Fruit fly (Drosophila melanogaster) whole organism, embryonic: ENCODE measurements around the gene Nle.

Experiments used
- ATbp ChIP-seq: fragments of 200-800 bp; sonication (Bioruptor generic); optimal IDR thresholded peaks from 2 replicates; lab custom pipeline; 2017; ENCODE audit warnings: missing biosample characterization, mild to moderate bottlenecking, missing genetic modification characterization, missing genetic modification reagents
- Asciz ChIP-seq: fragments of 200-800 bp; sonication (Bioruptor generic); optimal IDR thresholded peaks from 2 replicates; lab custom pipeline; 2017; ENCODE audit warnings: missing biosample characterization, mild to moderate bottlenecking, missing genetic modification characterization, missing genetic modification reagents
- CG11560 ChIP-seq: fragments of 200-800 bp; sonication (Bioruptor generic); IDR thresholded peaks from 3 replicates; pipeline ENCODE4 v1.3.6; 2022; ENCODE audit warnings: missing biosample characterization, missing genetic modification characterization
- CG12769 ChIP-seq: fragments of 200-800 bp; sonication (Bioruptor generic); optimal IDR thresholded peaks from 2 replicates; lab custom pipeline; 2019; ENCODE audit warnings: missing biosample characterization, mild to moderate bottlenecking, missing genetic modification characterization, moderate library complexity
- CG17328 ChIP-seq: fragments of 200-800 bp; sonication (Bioruptor generic); IDR thresholded peaks from 2 replicates; pipeline ENCODE4 v1.3.6; 2022; ENCODE audit warnings: missing biosample characterization, missing genetic modification characterization
- CG2116 ChIP-seq: fragments of 200-800 bp; sonication (Bioruptor generic); optimal IDR thresholded peaks from 3 replicates; lab custom pipeline; 2018; ENCODE audit warnings: missing biosample characterization, mild to moderate bottlenecking, missing genetic modification characterization
- CG3163 ChIP-seq: fragments of 200-800 bp; sonication (Bioruptor generic); optimal IDR thresholded peaks from 3 replicates; lab custom pipeline; 2016; ENCODE audit warnings: missing biosample characterization, missing genetic modification characterization
- CG33557 ChIP-seq: fragments of 200-800 bp; sonication (Bioruptor generic); optimal IDR thresholded peaks from 2 replicates; lab custom pipeline; 2019; ENCODE audit warnings: missing biosample characterization, mild to moderate bottlenecking, missing genetic modification characterization, moderate library complexity
- CG3847 ChIP-seq: fragments of 200-800 bp; sonication (Bioruptor generic); IDR thresholded peaks from 2 replicates; pipeline ENCODE4 v1.3.6; 2022; ENCODE audit warnings: missing biosample characterization, missing genetic modification characterization
- CG43689 ChIP-seq: fragments of 200-800 bp; sonication (Bioruptor generic); IDR thresholded peaks from 2 replicates; pipeline ENCODE4 v1.3.6; 2022; ENCODE audit warnings: missing biosample characterization, missing genetic modification characterization
- CG4404 ChIP-seq: fragments of 200-800 bp; sonication (Bioruptor generic); IDR thresholded peaks from 2 replicates; pipeline ENCODE4 v1.3.6; 2022; ENCODE audit warnings: missing biosample characterization, missing genetic modification characterization
- CG4424 ChIP-seq: fragments of 200-800 bp; sonication (Bioruptor generic); optimal IDR thresholded peaks from 3 replicates; lab custom pipeline; 2016; ENCODE audit warnings: missing biosample characterization, missing genetic modification characterization
- CG8765 ChIP-seq: fragments of 200-800 bp; sonication (Bioruptor generic); IDR thresholded peaks from 2 replicates; pipeline ENCODE4 v1.3.6; 2022; ENCODE audit warnings: missing biosample characterization, missing genetic modification characterization
- CG9609 ChIP-seq: fragments of 200-800 bp; sonication (Bioruptor generic); optimal IDR thresholded peaks from 3 replicates; lab custom pipeline; 2016; ENCODE audit warnings: missing biosample characterization, missing genetic modification characterization
- CG9876 ChIP-seq: fragments of 200-800 bp; sonication (Bioruptor generic); optimal IDR thresholded peaks from 2 replicates; lab custom pipeline; 2016; ENCODE audit warnings: missing biosample characterization, missing genetic modification characterization
- Dad ChIP-seq: fragments of 200-800 bp; sonication (Bioruptor generic); optimal IDR thresholded peaks from 3 replicates; lab custom pipeline; 2016; ENCODE audit warnings: missing biosample characterization, missing genetic modification characterization
- H15 ChIP-seq: fragments of 200-800 bp; sonication (Bioruptor generic); IDR thresholded peaks from 3 replicates; pipeline ENCODE4 v1.3.6; 2022; ENCODE audit warnings: missing biosample characterization, missing genetic modification characterization
- Hand ChIP-seq: fragments of 200-800 bp; sonication (Bioruptor generic); optimal IDR thresholded peaks from 2 replicates; lab custom pipeline; 2017; ENCODE audit warnings: mild to moderate bottlenecking, missing biosample characterization, missing genetic modification reagents, missing genetic modification characterization
- Hr51 ChIP-seq, 2 experiments: fragments of 200-800 bp; sonication (Bioruptor generic); optimal IDR thresholded peaks; 2 replicates in 1 of 2; 3 replicates in 1 of 2; lab custom pipeline; 2016 to 2018; ENCODE audit warnings: missing biosample characterization in 2 of 2, missing genetic modification characterization in 2 of 2, mild to moderate bottlenecking in 1 of 2, moderate library complexity in 1 of 2
- Mad ChIP-seq: fragments of 200-800 bp; sonication (Bioruptor generic); optimal IDR thresholded peaks from 2 replicates; lab custom pipeline; 2016; ENCODE audit warnings: missing biosample characterization, missing genetic modification characterization
- Med ChIP-seq: fragments of 200-800 bp; sonication (Bioruptor generic); peaks from one replicate; lab custom pipeline; 2016; ENCODE audit warnings: missing biosample characterization, missing genetic modification characterization, mild to moderate bottlenecking, inconsistent platforms, moderate library complexity
- Poxn ChIP-seq: fragments of 200-800 bp; sonication (Bioruptor generic); IDR thresholded peaks from 2 replicates; pipeline ENCODE4 v1.3.6; 2022; ENCODE audit warnings: missing biosample characterization, missing genetic modification characterization
- Six4 ChIP-seq: fragments of 200-800 bp; sonication (Bioruptor generic); optimal IDR thresholded peaks from 2 replicates; lab custom pipeline; 2016; ENCODE audit warnings: missing biosample characterization, missing genetic modification characterization
- al ChIP-seq: fragments of 200-800 bp; sonication (Bioruptor generic); IDR thresholded peaks from 2 replicates; pipeline ENCODE4 v1.3.6; 2022; ENCODE audit warnings: missing biosample characterization, missing genetic modification characterization
- ase ChIP-seq: fragments of 200-800 bp; sonication (Bioruptor generic); IDR thresholded peaks from 3 replicates; pipeline ENCODE4 v1.3.6; 2022; ENCODE audit warnings: missing biosample characterization, missing genetic modification characterization
- bcd ChIP-seq: fragments of 200-800 bp; sonication (Bioruptor generic); optimal IDR thresholded peaks from 2 replicates; lab custom pipeline; 2017; ENCODE audit warnings: missing biosample characterization, mild to moderate bottlenecking, missing genetic modification characterization
- bigmax ChIP-seq: fragments of 200-800 bp; sonication (Bioruptor generic); optimal IDR thresholded peaks from 2 replicates; lab custom pipeline; 2018; ENCODE audit warnings: missing biosample characterization, mild to moderate bottlenecking, missing genetic modification characterization
- cato ChIP-seq: fragments of 200-800 bp; sonication (Bioruptor generic); optimal IDR thresholded peaks from 2 replicates; lab custom pipeline; 2016; ENCODE audit warnings: missing biosample characterization, missing genetic modification characterization, borderline replicate concordance
- croc ChIP-seq: fragments of 200-800 bp; sonication (Bioruptor generic); conservative IDR thresholded peaks from 3 replicates; pipeline ENCODE4 v1.3.6; 2022; ENCODE audit warnings: missing biosample characterization, missing genetic modification characterization
- dmrt99B ChIP-seq: fragments of 200-800 bp; sonication (Bioruptor generic); optimal IDR thresholded peaks from 2 replicates; lab custom pipeline; 2018; ENCODE audit warnings: missing biosample characterization, mild to moderate bottlenecking, missing genetic modification characterization, moderate library complexity
- en ChIP-seq: fragments of 200-800 bp; sonication (Bioruptor generic); optimal IDR thresholded peaks from 2 replicates; lab custom pipeline; 2016; ENCODE audit warnings: missing biosample characterization, missing genetic modification characterization
- fd3F ChIP-seq: fragments of 200-800 bp; sonication (Bioruptor generic); optimal IDR thresholded peaks from 2 replicates; lab custom pipeline; 2018; ENCODE audit warnings: missing biosample characterization, mild to moderate bottlenecking, missing genetic modification characterization, moderate library complexity
- fru ChIP-seq: fragments of >200 bp; optimal IDR thresholded peaks from 2 replicates; lab custom pipeline; 2017
- fu2 ChIP-seq: fragments of 200-800 bp; sonication (Bioruptor generic); optimal IDR thresholded peaks from 2 replicates; lab custom pipeline; 2016; ENCODE audit warnings: missing biosample characterization, missing genetic modification characterization
- gcm ChIP-seq: fragments of 200-800 bp; sonication (Bioruptor generic); optimal IDR thresholded peaks from 2 replicates; lab custom pipeline; 2019; ENCODE audit warnings: missing biosample characterization, mild to moderate bottlenecking, missing genetic modification characterization, moderate library complexity
- gro ChIP-seq: fragments of 200-800 bp; sonication (Bioruptor generic); optimal IDR thresholded peaks from 2 replicates; lab custom pipeline; 2016; ENCODE audit warnings: missing biosample characterization, missing genetic modification characterization
- knrl ChIP-seq: fragments of 200-800 bp; sonication (Bioruptor generic); IDR thresholded peaks from 3 replicates; pipeline ENCODE4 v1.3.6; 2022; ENCODE audit warnings: missing biosample characterization, missing genetic modification characterization; ENCODE audit not compliant: partially characterized antibody
- lbe ChIP-seq: fragments of 200-800 bp; sonication (Bioruptor generic); optimal IDR thresholded peaks from 2 replicates; lab custom pipeline; 2016; ENCODE audit warnings: missing biosample characterization, mild to moderate bottlenecking, missing genetic modification characterization
- lola ChIP-seq, 3 experiments: fragments of >200 bp in 2 of 3; fragments of 200-800 bp in 1 of 3; sonication (Bioruptor generic) in 1 of 3; optimal IDR thresholded peaks; 2 replicates each; lab custom pipeline; 2017 to 2019; ENCODE audit warnings: missing biosample characterization in 3 of 3, missing genetic modification characterization in 3 of 3, mild to moderate bottlenecking in 1 of 3, moderate library complexity in 1 of 3
- maf-S ChIP-seq: fragments of 200-800 bp; sonication (Bioruptor generic); optimal IDR thresholded peaks from 2 replicates; lab custom pipeline; 2016; ENCODE audit warnings: missing biosample characterization, missing genetic modification characterization
- nerfin-2 ChIP-seq: fragments of 200-800 bp; sonication (Bioruptor generic); IDR thresholded peaks from 2 replicates; pipeline ENCODE4 v1.3.6; 2022; ENCODE audit warnings: missing biosample characterization, missing genetic modification characterization; ENCODE audit not compliant: partially characterized antibody
- nom ChIP-seq: fragments of 200-800 bp; sonication (Bioruptor generic); optimal IDR thresholded peaks from 2 replicates; lab custom pipeline; 2017; ENCODE audit warnings: missing biosample characterization, missing genetic modification characterization, mild to moderate bottlenecking, moderate library complexity, missing genetic modification reagents
- pnt ChIP-seq: fragments of 200-800 bp; sonication (Bioruptor generic); optimal IDR thresholded peaks from 3 replicates; lab custom pipeline; 2016; ENCODE audit warnings: missing biosample characterization, missing genetic modification characterization
- psq ChIP-seq: fragments of 200-800 bp; sonication (Bioruptor generic); optimal IDR thresholded peaks from 2 replicates; lab custom pipeline; 2017; ENCODE audit warnings: missing biosample characterization, missing genetic modification characterization
- pzg ChIP-seq: fragments of 200-800 bp; sonication (Bioruptor generic); optimal IDR thresholded peaks from 3 replicates; lab custom pipeline; 2018; ENCODE audit warnings: missing biosample characterization, mild to moderate bottlenecking, missing genetic modification characterization, moderate library complexity
- sc ChIP-seq, 3 experiments: fragments of >200 bp in 2 of 3; fragments of 200-800 bp in 1 of 3; sonication (Bioruptor generic) in 1 of 3; optimal IDR thresholded peaks; 2 replicates in 2 of 3; 3 replicates in 1 of 3; lab custom pipeline; 2017; ENCODE audit warnings: mild to moderate bottlenecking in 1 of 3, missing biosample characterization in 1 of 3, missing genetic modification characterization in 1 of 3, missing genetic modification reagents in 1 of 3
- sisA ChIP-seq: fragments of 200-800 bp; sonication (Bioruptor generic); IDR thresholded peaks from 2 replicates; pipeline ENCODE4 v1.3.6; 2022; ENCODE audit warnings: missing biosample characterization, missing genetic modification characterization
- sqz ChIP-seq: fragments of 200-800 bp; sonication (Bioruptor generic); optimal IDR thresholded peaks from 3 replicates; lab custom pipeline; 2018; ENCODE audit warnings: missing biosample characterization, mild to moderate bottlenecking, missing genetic modification characterization
- tin ChIP-seq: fragments of 200-800 bp; sonication (Bioruptor generic); optimal IDR thresholded peaks from 3 replicates; lab custom pipeline; 2016; ENCODE audit warnings: missing biosample characterization, missing genetic modification characterization
- tna ChIP-seq: fragments of 200-800 bp; sonication (Bioruptor generic); IDR thresholded peaks from 2 replicates; pipeline ENCODE4 v1.3.6; 2022; ENCODE audit warnings: missing biosample characterization, missing genetic modification characterization; ENCODE audit not compliant: partially characterized antibody

Gene Nle

DNA sequence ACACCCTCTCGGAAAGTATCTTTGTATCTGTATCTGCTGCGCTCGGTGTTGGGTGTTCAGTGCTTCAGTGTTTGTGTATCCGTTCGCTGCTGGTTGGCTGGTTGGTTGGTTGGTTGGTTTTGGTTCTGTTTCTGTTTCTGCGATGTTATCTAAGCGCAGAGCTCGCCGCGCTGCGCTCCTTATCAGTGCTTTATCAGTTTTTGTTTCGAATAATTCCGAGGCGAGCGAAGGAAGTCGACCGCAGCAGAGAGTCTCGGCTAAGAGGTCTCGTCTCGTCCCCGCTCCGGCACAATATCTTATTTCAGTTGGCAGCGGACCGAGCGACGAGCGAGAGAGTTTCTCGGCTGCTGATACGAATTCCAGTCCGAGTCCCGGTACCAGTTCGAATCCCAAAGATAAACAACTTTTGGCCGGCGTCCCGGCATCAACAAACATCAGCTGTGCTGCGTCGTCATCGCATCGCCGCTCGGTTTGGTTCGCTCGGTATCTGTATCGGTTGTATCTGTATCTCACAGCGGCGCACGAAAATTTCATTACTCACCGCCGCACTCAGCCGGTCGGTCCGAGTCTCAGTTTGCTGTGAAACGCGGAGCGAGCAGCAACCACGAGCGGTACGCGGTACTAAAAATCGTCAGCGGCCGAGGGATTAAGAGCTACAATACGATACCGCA is 44.6 kb downstream of the Nle start (continued):
- TF ChIP-seq sc (optimal IDR thresholded peaks at IDR 0.05; lab: Kevin White, UChicago), result no peak
- no peak for TF ChIP-seq sc (GFP tag; optimal IDR thresholded peaks at IDR 0.05; lab: Kevin White, UChicago)
- no peak for TF ChIP-seq CG43689 (GFP tag; lab: Robert Waterston, UW)
- TF ChIP-seq Mad, result no peak
- peak in 1 of 2 experiments; percentile 13 for TF ChIP-seq Hr51 (GFP tag; optimal IDR thresholded peaks at IDR 0.05; lab: Kevin White, UChicago)
- TF ChIP-seq Asciz (GFP tag; lab: Kevin White, UChicago), result no peak
- TF ChIP-seq en, result no peak
- TF ChIP-seq ATbp (GFP tag; lab: Kevin White, UChicago), result peak; percentile 23
- TF ChIP-seq CG3163 (GFP tag; lab: Kevin White, UChicago), result peak; percentile 22
- TF ChIP-seq Dad (GFP tag; lab: Kevin White, UChicago), result peak; percentile 25
- TF ChIP-seq pnt, result no peak
- no peak for TF ChIP-seq CG2116 (GFP tag; lab: Kevin White, UChicago)
- no peak for TF ChIP-seq psq
- TF ChIP-seq Med, result peak; percentile 95
- peak; percentile 36 for TF ChIP-seq bigmax (GFP tag; lab: Kevin White, UChicago)
- TF ChIP-seq tin, result no peak
- TF ChIP-seq CG3847 (GFP tag; lab: Robert Waterston, UW), result 0 out of 2 replicates have a peak, but pooled peaks have one; percentile 20
- TF ChIP-seq H15 (GFP tag; lab: Robert Waterston, UW), result no peak
- no peak for TF ChIP-seq lola (GFP tag; optimal IDR thresholded peaks at IDR 0.05; lab: Kevin White, UChicago)
- TF ChIP-seq CG12769 (tag; lab: Kevin White, UChicago), result peak; percentile 98
- TF ChIP-seq knrl (GFP tag; lab: Robert Waterston, UW), result peak; percentile 45; the same call in 2 of the 3 replicates
- no peak for TF ChIP-seq fd3F (GFP tag; lab: Kevin White, UChicago)
- peak; percentile 78 for TF ChIP-seq gro
- peak; percentile 77 for TF ChIP-seq bcd (GFP tag; lab: Kevin White, UChicago)
- peak; percentile 50 for TF ChIP-seq nom (GFP tag; lab: Kevin White, UChicago)
- no peak for TF ChIP-seq fu2 (GFP tag; lab: Kevin White, UChicago)
- peak; percentile 29 for TF ChIP-seq CG4424 (GFP tag; lab: Kevin White, UChicago)
- TF ChIP-seq CG17328 (GFP tag; lab: Robert Waterston, UW), result peak; percentile 41
- TF ChIP-seq tna (GFP tag; lab: Robert Waterston, UW), result peak; percentile 70
- TF ChIP-seq CG33557 (GFP tag; lab: Kevin White, UChicago), result peak; percentile 28
- no peak for TF ChIP-seq Poxn (GFP tag; lab: Robert Waterston, UW)
- TF ChIP-seq sqz (GFP tag; lab: Kevin White, UChicago), result peak; percentile 42
- TF ChIP-seq pzg, result no peak
- no peak for TF ChIP-seq CG11560 (tag; lab: Robert Waterston, UW)
- TF ChIP-seq Hand (GFP tag; lab: Kevin White, UChicago), result peak; percentile 19
- no peak for TF ChIP-seq CG9876 (GFP tag; lab: Kevin White, UChicago)
- no peak for TF ChIP-seq CG9609

DNA sequence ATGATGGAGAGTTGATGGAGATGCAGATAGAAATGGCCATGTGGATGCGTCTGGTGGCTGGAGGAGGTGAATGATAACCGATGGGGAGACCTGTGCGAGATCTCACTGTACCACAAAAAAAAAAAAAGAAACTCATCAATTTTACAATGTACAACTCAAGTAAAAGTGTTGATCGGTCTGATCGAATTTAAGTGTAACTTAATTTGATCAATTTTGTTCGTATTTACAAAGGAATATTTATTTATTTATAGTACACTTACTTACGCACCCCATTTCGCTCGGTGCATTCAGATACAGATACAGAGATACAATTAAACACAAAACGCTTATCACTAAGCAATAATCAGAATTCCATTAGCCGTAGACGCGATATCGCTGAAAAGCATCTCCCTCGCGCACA is 45.2 kb downstream of the Nle start:
- TF ChIP-seq CG11560 (tag; lab: Robert Waterston, UW) (no peak), ase (peak; percentile 60; the same call in 2 of the 3 replicates), Six4 (no peak), maf-S (no peak), CG8765 (no peak; the same call in 1 of the 2 replicates), croc (GFP tag; lab: Robert Waterston, UW) (peak; percentile 62; the same call in 2 of the 3 replicates), gcm (GFP tag; lab: Kevin White, UChicago) (peak; percentile 33), nerfin-2 (GFP tag; lab: Robert Waterston, UW) (no peak), lola (GFP tag; optimal IDR thresholded peaks at IDR 0.05; lab: Kevin White, UChicago) (peak in 1 of 3 experiments; percentile 66), sisA (GFP tag; lab: Robert Waterston, UW) (peak; percentile 58), cato (GFP tag; lab: Kevin White, UChicago) (no peak), al (GFP tag; lab: Robert Waterston, UW) (no peak), CG4404 (peak; percentile 53), lbe (no peak), fru (lab: Kevin White, UChicago) (no peak), dmrt99B (tag; lab: Kevin White, UChicago) (peak; percentile 70)
